Fruit fly (Drosophila melanogaster) whole organism, embryonic: Measurements from ENCODE around the gene CG6966.

Experiments
- Bgb ChIP-seq: fragments of 200-800 bp; sonication (Bioruptor generic); IDR thresholded peaks from 2 replicates; pipeline ENCODE4 v1.3.6; 2022; ENCODE audit warnings: missing biosample characterization, missing genetic modification characterization; ENCODE audit not compliant: partially characterized antibody
- CG10543 ChIP-seq: fragments of 200-800 bp; sonication (Bioruptor generic); optimal IDR thresholded peaks from 3 replicates; lab custom pipeline; 2017; ENCODE audit warnings: missing biosample characterization, mild to moderate bottlenecking, missing genetic modification characterization, moderate library complexity
- CG11085 ChIP-seq: fragments of 200-800 bp; sonication (Bioruptor generic); IDR thresholded peaks from 2 replicates; pipeline ENCODE4 v1.3.6; 2022; ENCODE audit warnings: missing biosample characterization, missing genetic modification characterization
- CG12299 ChIP-seq: fragments of 200-800 bp; sonication (Bioruptor generic); optimal IDR thresholded peaks from 2 replicates; lab custom pipeline; 2018; ENCODE audit warnings: missing biosample characterization, mild to moderate bottlenecking, missing genetic modification characterization
- CG12942 ChIP-seq: fragments of 200-800 bp; sonication (Bioruptor generic); optimal IDR thresholded peaks from 3 replicates; lab custom pipeline; 2016; ENCODE audit warnings: missing biosample characterization, missing genetic modification characterization
- CG16779 ChIP-seq: fragments of 200-800 bp; sonication (Bioruptor generic); IDR thresholded peaks from 2 replicates; pipeline ENCODE4 v1.3.6; 2022; ENCODE audit warnings: missing biosample characterization, missing genetic modification characterization
- CG17568 ChIP-seq: fragments of 200-800 bp; sonication (Bioruptor generic); optimal IDR thresholded peaks from 2 replicates; lab custom pipeline; 2018; ENCODE audit warnings: missing biosample characterization, mild to moderate bottlenecking, missing genetic modification characterization, moderate library complexity
- CG17612 ChIP-seq: fragments of 200-800 bp; sonication (Bioruptor generic); IDR thresholded peaks from 2 replicates; pipeline ENCODE4 v1.3.6; 2022; ENCODE audit warnings: missing biosample characterization, missing genetic modification characterization
- CG18262 ChIP-seq: fragments of 200-800 bp; optimal IDR thresholded peaks from 3 replicates; lab custom pipeline; 2019; ENCODE audit warnings: missing biosample characterization, mild to moderate bottlenecking, missing genetic modification characterization, moderate library complexity
- CG30403 ChIP-seq: fragments of 200-800 bp; sonication (Bioruptor generic); optimal IDR thresholded peaks from 3 replicates; lab custom pipeline; 2016; ENCODE audit warnings: missing biosample characterization, missing genetic modification characterization
- CG34376 ChIP-seq: fragments of 200-800 bp; sonication (Bioruptor generic); optimal IDR thresholded peaks from 2 replicates; lab custom pipeline; 2018; ENCODE audit warnings: missing biosample characterization, mild to moderate bottlenecking, missing genetic modification characterization
- CG43689 ChIP-seq: fragments of 200-800 bp; sonication (Bioruptor generic); IDR thresholded peaks from 2 replicates; pipeline ENCODE4 v1.3.6; 2022; ENCODE audit warnings: missing biosample characterization, missing genetic modification characterization
- CG4404 ChIP-seq: fragments of 200-800 bp; sonication (Bioruptor generic); IDR thresholded peaks from 2 replicates; pipeline ENCODE4 v1.3.6; 2022; ENCODE audit warnings: missing biosample characterization, missing genetic modification characterization
- CG4707 ChIP-seq: fragments of 200-800 bp; sonication (Bioruptor generic); optimal IDR thresholded peaks from 2 replicates; lab custom pipeline; 2018; ENCODE audit warnings: missing biosample characterization, mild to moderate bottlenecking, missing genetic modification characterization, moderate library complexity
- CG4730 ChIP-seq: fragments of 200-800 bp; sonication (Bioruptor generic); IDR thresholded peaks from 2 replicates; pipeline ENCODE4 v1.3.6; 2022; ENCODE audit warnings: missing biosample characterization, missing genetic modification characterization
- CG7928 ChIP-seq: fragments of 200-800 bp; sonication (Bioruptor generic); optimal IDR thresholded peaks from 2 replicates; lab custom pipeline; 2017; ENCODE audit warnings: missing biosample characterization, mild to moderate bottlenecking, missing genetic modification characterization
- CG8478 ChIP-seq: fragments of >200 bp; optimal IDR thresholded peaks from 2 replicates; lab custom pipeline; 2018
- CG8765 ChIP-seq: fragments of 200-800 bp; sonication (Bioruptor generic); IDR thresholded peaks from 2 replicates; pipeline ENCODE4 v1.3.6; 2022; ENCODE audit warnings: missing biosample characterization, missing genetic modification characterization
- CG9609 ChIP-seq: fragments of 200-800 bp; sonication (Bioruptor generic); optimal IDR thresholded peaks from 3 replicates; lab custom pipeline; 2016; ENCODE audit warnings: missing biosample characterization, missing genetic modification characterization
- Dref ChIP-seq: fragments of 200-800 bp; sonication (Bioruptor generic); IDR thresholded peaks from 2 replicates; pipeline ENCODE4 v1.3.6; 2022; ENCODE audit warnings: missing biosample characterization, missing genetic modification characterization
- ERR ChIP-seq: fragments of 200-800 bp; sonication (Bioruptor generic); optimal IDR thresholded peaks from 2 replicates; lab custom pipeline; 2016; ENCODE audit warnings: missing biosample characterization, missing genetic modification characterization
- Ets97D ChIP-seq: fragments of 200-800 bp; sonication (Bioruptor generic); optimal IDR thresholded peaks from 3 replicates; lab custom pipeline; 2016; ENCODE audit warnings: missing biosample characterization, missing genetic modification characterization
- HHEX ChIP-seq: fragments of 200-800 bp; sonication (Bioruptor generic); optimal IDR thresholded peaks from 3 replicates; lab custom pipeline; 2017; ENCODE audit warnings: missing biosample characterization, mild to moderate bottlenecking, missing genetic modification characterization, missing genetic modification reagents
- NFAT ChIP-seq: fragments of 200-800 bp; sonication (Bioruptor generic); IDR thresholded peaks from 2 replicates; pipeline ENCODE4 v1.3.6; 2022; ENCODE audit warnings: missing biosample characterization, missing genetic modification characterization
- Pdp1 ChIP-seq, 2 experiments: fragments of 200-800 bp; sonication (Bioruptor generic); optimal IDR thresholded peaks; 3 replicates each; lab custom pipeline; 2016; ENCODE audit warnings: missing biosample characterization in 2 of 2, missing genetic modification characterization in 2 of 2, mild to moderate bottlenecking in 1 of 2, moderate library complexity in 1 of 2
- Poxn ChIP-seq: fragments of 200-800 bp; sonication (Bioruptor generic); IDR thresholded peaks from 2 replicates; pipeline ENCODE4 v1.3.6; 2022; ENCODE audit warnings: missing biosample characterization, missing genetic modification characterization
- Stat92E ChIP-seq, 3 experiments: fragments of >200 bp in 2 of 3; fragments of 200-800 bp in 1 of 3; sonication (Bioruptor generic) in 1 of 3; optimal IDR thresholded peaks; 2 replicates each; lab custom pipeline; 2017 to 2019; ENCODE audit warnings: missing biosample characterization in 3 of 3, missing genetic modification characterization in 3 of 3, mild to moderate bottlenecking in 1 of 3, moderate library complexity in 1 of 3
- YL-1 ChIP-seq: fragments of 200-800 bp; sonication (Bioruptor generic); optimal IDR thresholded peaks from 3 replicates; lab custom pipeline; 2017; ENCODE audit warnings: missing biosample characterization, mild to moderate bottlenecking, missing genetic modification characterization
- amos ChIP-seq: fragments of 200-800 bp; sonication (Bioruptor generic); IDR thresholded peaks from 2 replicates; pipeline ENCODE4 v1.3.6; 2022; ENCODE audit warnings: missing biosample characterization, missing genetic modification characterization; ENCODE audit not compliant: partially characterized antibody
- aop ChIP-seq: fragments of 200-800 bp; sonication (Bioruptor generic); IDR thresholded peaks from 2 replicates; pipeline ENCODE4 v1.3.6; 2022; ENCODE audit warnings: missing biosample characterization, missing genetic modification characterization
- ara ChIP-seq: fragments of 200-800 bp; sonication (Bioruptor generic); IDR thresholded peaks from 2 replicates; pipeline ENCODE4 v1.3.6; 2022; ENCODE audit warnings: missing biosample characterization, missing genetic modification characterization
- bbx ChIP-seq: fragments of 200-800 bp; sonication (Bioruptor generic); IDR thresholded peaks from 2 replicates; pipeline ENCODE4 v1.3.6; 2022; ENCODE audit warnings: missing biosample characterization, missing genetic modification characterization; ENCODE audit not compliant: partially characterized antibody
- bowl ChIP-seq: fragments of 200-800 bp; sonication (Bioruptor generic); IDR thresholded peaks from 2 replicates; pipeline ENCODE4 v1.3.6; 2022; ENCODE audit warnings: missing biosample characterization, missing genetic modification characterization
- chinmo ChIP-seq: fragments of 200-800 bp; sonication (Bioruptor generic); IDR thresholded peaks from 4 replicates; pipeline ENCODE4 v1.3.6; 2022; ENCODE audit warnings: missing biosample characterization, missing genetic modification characterization; ENCODE audit not compliant: partially characterized antibody
- ci ChIP-seq: fragments of 200-800 bp; sonication (Bioruptor generic); IDR thresholded peaks from 3 replicates; pipeline ENCODE4 v1.3.6; 2022; ENCODE audit warnings: missing biosample characterization, missing genetic modification characterization
- crol ChIP-seq: fragments of 200-800 bp; sonication (Bioruptor generic); IDR thresholded peaks from 2 replicates; pipeline ENCODE4 v1.3.6; 2022; ENCODE audit warnings: missing biosample characterization, missing genetic modification characterization
- crp ChIP-seq, 2 experiments: fragments of 200-800 bp; sonication (Bioruptor generic); optimal IDR thresholded peaks; 2 replicates in 1 of 2; 3 replicates in 1 of 2; lab custom pipeline; 2017; ENCODE audit warnings: missing biosample characterization in 2 of 2, missing genetic modification characterization in 2 of 2, mild to moderate bottlenecking in 1 of 2, moderate library complexity in 1 of 2
- da ChIP-seq: fragments of 200-800 bp; sonication (Bioruptor generic); optimal IDR thresholded peaks from 2 replicates; lab custom pipeline; 2016; ENCODE audit warnings: missing biosample characterization, missing genetic modification characterization
- ems ChIP-seq: fragments of 200-800 bp; sonication (Bioruptor generic); optimal IDR thresholded peaks from 3 replicates; lab custom pipeline; 2016; ENCODE audit warnings: missing biosample characterization, missing genetic modification characterization
- ftz-f1 ChIP-seq: fragments of 200-800 bp; sonication (Bioruptor generic); optimal IDR thresholded peaks from 2 replicates; lab custom pipeline; 2016; ENCODE audit warnings: missing biosample characterization, missing genetic modification characterization
- ham ChIP-seq: fragments of 200-800 bp; sonication (Bioruptor generic); IDR thresholded peaks from 2 replicates; pipeline ENCODE4 v1.3.6; 2022; ENCODE audit warnings: missing biosample characterization, missing genetic modification characterization
- klu ChIP-seq: fragments of 200-800 bp; sonication (Bioruptor generic); IDR thresholded peaks from 2 replicates; pipeline ENCODE4 v1.3.6; 2022; ENCODE audit warnings: missing biosample characterization, missing genetic modification characterization
- lov ChIP-seq, 2 experiments: fragments of 200-800 bp in 1 of 2; fragments of >200 bp in 1 of 2; sonication (Bioruptor generic) in 1 of 2; IDR thresholded peaks in 1 of 2; optimal IDR thresholded peaks in 1 of 2; 2 replicates in 1 of 2; 3 replicates in 1 of 2; pipeline versions ENCODE4 v1.3.6 to Lab custom; 2017 to 2022; ENCODE audit warnings: missing biosample characterization in 1 of 2, missing genetic modification characterization in 1 of 2
- pum ChIP-seq: fragments of 200-800 bp; sonication (Bioruptor generic); optimal IDR thresholded peaks from 2 replicates; lab custom pipeline; 2016; ENCODE audit warnings: missing biosample characterization, missing genetic modification characterization
- sob ChIP-seq: fragments of 200-800 bp; sonication (Bioruptor generic); IDR thresholded peaks from 2 replicates; pipeline ENCODE4 v1.3.6; 2022; ENCODE audit warnings: missing biosample characterization, missing genetic modification characterization
- sug ChIP-seq: fragments of 200-800 bp; optimal IDR thresholded peaks from 2 replicates; lab custom pipeline; 2019; ENCODE audit warnings: missing biosample characterization, mild to moderate bottlenecking, missing genetic modification characterization, moderate library complexity

Gene CG6966

dm6 chr3R:15139010-15139815 lies 43.8 kb upstream of the CG6966 start (continued):
- TF ChIP-seq CG17568 (GFP tag; lab: Kevin White, UChicago) (no peak), CG18262 (no peak), ems (GFP tag; lab: Kevin White, UChicago) (no peak), CG30403 (GFP tag; lab: Kevin White, UChicago) (peak; percentile 36), Stat92E (GFP tag; optimal IDR thresholded peaks at IDR 0.05; lab: Kevin White, UChicago) (no peak)

dm6 chr3R:15138251-15138650 lies 42.8 kb upstream of the CG6966 start:
- TF ChIP-seq YL-1 (no peak), ham (GFP tag; lab: Robert Waterston, UW) (0 out of 2 replicates have a peak, but pooled peaks have one; percentile 53), ci (GFP tag; lab: Robert Waterston, UW) (0 out of 3 replicates have a peak, but pooled peaks have one; percentile 15), lov (optimal IDR thresholded peaks at IDR 0.05; lab: Kevin White, UChicago) (no peak), lov (GFP tag; IDR thresholded peaks at IDR 0.05; lab: Robert Waterston, UW) (peak; percentile 64; the same call in 1 of the 3 replicates), bowl (0 out of 2 replicates have a peak, but pooled peaks have one; percentile 32), CG8478 (peak; percentile 3), CG4404 (GFP tag; lab: Robert Waterston, UW) (0 out of 2 replicates have a peak, but pooled peaks have one; percentile 23), klu (0 out of 2 replicates have a peak, but pooled peaks have one; percentile 26), Ets97D (GFP tag; lab: Kevin White, UChicago) (no peak), crol (GFP tag; lab: Robert Waterston, UW) (no peak), bbx (GFP tag; lab: Robert Waterston, UW) (0 out of 2 replicates have a peak, but pooled peaks have one; percentile 15), CG8765 (0 out of 2 replicates have a peak, but pooled peaks have one; percentile 45), CG16779 (GFP tag; lab: Robert Waterston, UW) (no peak), CG7928 (GFP tag; lab: Kevin White, UChicago) (no peak)
- TF ChIP-seq, all 482 proteins: peak for 9

dm6 chr3R:15136846-15137245 lies 41.4 kb upstream of the CG6966 start, which contains the start of the genes CG6912 and CG3984:
TSS of gene CG6912 (minus strand) at chr3R:15137004.
TSS of gene CG3984 (plus strand) at chr3R:15137148.
- TF ChIP-seq CG4730 (GFP tag; lab: Robert Waterston, UW) (no peak), CG9609 (GFP tag; lab: Kevin White, UChicago) (no peak), Dref (GFP tag; lab: Robert Waterston, UW) (0 out of 2 replicates have a peak, but pooled peaks have one; percentile 5), NFAT (GFP tag; lab: Robert Waterston, UW) (no peak), CG12942 (GFP tag; lab: Kevin White, UChicago) (no peak), sug (tag; lab: Kevin White, UChicago) (peak; percentile 60), aop (no peak), Poxn (GFP tag; lab: Robert Waterston, UW) (0 out of 2 replicates have a peak, but pooled peaks have one; percentile 22), crp (GFP tag; optimal IDR thresholded peaks at IDR 0.05; lab: Kevin White, UChicago) (no peak), ERR (GFP tag; lab: Kevin White, UChicago) (peak; percentile 27), chinmo (GFP tag; lab: Robert Waterston, UW) (peak; percentile 92), CG12299 (tag; lab: Kevin White, UChicago) (no peak), CG4707 (no peak), ftz-f1 (GFP tag; lab: Kevin White, UChicago) (peak; percentile 86), sob (GFP tag; lab: Robert Waterston, UW) (0 out of 2 replicates have a peak, but pooled peaks have one; percentile 18), pum (GFP tag; lab: Kevin White, UChicago) (no peak), Pdp1 (GFP tag; optimal IDR thresholded peaks at IDR 0.05; lab: Kevin White, UChicago) (peak in 1 of 2 experiments; percentile 36), Bgb (GFP tag; lab: Robert Waterston, UW) (no peak), CG11085 (GFP tag; lab: Robert Waterston, UW) (no peak), CG17612 (GFP tag; lab: Robert Waterston, UW) (0 out of 2 replicates have a peak, but pooled peaks have one; percentile 29), CG43689 (GFP tag; lab: Robert Waterston, UW) (0 out of 2 replicates have a peak, but pooled peaks have one; percentile 3), amos (GFP tag; lab: Robert Waterston, UW) (0 out of 2 replicates have a peak, but pooled peaks have one; percentile 11), CG34376 (peak; percentile 33), da (GFP tag; lab: Kevin White, UChicago) (no peak), HHEX (GFP tag; lab: Kevin White, UChicago) (no peak), CG10543 (GFP tag; lab: Kevin White, UChicago) (peak; percentile 0), ara (GFP tag; lab: Robert Waterston, UW) (no peak)
